Worm (Caenorhabditis elegans) whole organism, young adult: ENCODE results near the gene inx-5.

ENCODE experiments used
- attf-6 ChIP-seq: fragments of 200-800 bp; sonication (Bioruptor generic); IDR thresholded peaks from 2 replicates; pipeline ENCODE4 v1.3.6; 2022; ENCODE audit warnings: missing genetic modification reagents, missing genetic modification characterization, missing compliant biosample characterization
- mel-28 ChIP-seq: sonication (generic microtip); optimal IDR thresholded peaks from 2 replicates; lab custom pipeline; 2016; ENCODE audit warnings: borderline replicate concordance, mild to moderate bottlenecking, missing genetic modification characterization, missing compliant biosample characterization
- snpc-1.1 ChIP-seq: sonication (generic microtip); optimal IDR thresholded peaks from 2 replicates; lab custom pipeline; 2017; ENCODE audit warnings: missing genetic modification characterization, mild to moderate bottlenecking, missing compliant biosample characterization, antibody characterized with exemption, moderate library complexity, missing genotype, missing genetic modification reagents; ENCODE audit not compliant: insufficient read depth
- unc-130 ChIP-seq: sonication (generic microtip); optimal IDR thresholded peaks from 2 replicates; lab custom pipeline; 2016; ENCODE audit warnings: missing genetic modification reagents, missing genetic modification characterization, missing compliant biosample characterization

DNA sequence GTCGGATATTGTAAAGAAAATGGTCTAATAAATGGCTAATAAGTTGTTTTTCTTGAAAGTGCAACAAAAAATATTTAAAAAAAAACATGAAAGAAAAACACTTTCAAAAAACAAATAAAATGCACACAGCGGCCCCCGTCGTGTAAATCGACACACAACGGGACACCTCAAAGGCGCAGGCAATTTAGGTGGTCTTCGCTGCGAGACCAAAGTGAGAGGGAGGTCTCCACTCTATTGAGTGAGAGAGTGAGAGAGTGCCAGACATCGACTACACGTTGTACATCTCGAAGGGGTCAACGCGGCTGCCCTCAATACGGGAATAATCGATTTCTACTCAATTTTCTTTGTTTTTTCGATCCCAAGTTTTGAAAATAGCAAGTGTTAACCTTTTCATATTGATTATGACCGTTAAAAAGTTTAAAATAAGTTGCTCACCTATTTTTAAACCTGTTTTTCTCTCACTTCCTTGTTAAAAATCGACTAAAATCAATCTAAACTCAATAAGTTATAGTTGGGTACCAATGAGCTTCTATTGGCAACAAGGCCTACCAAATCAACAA lies 15.4 kb downstream of the inx-5 start, which contains the start of gene sec-16A.2:
- TF ChIP-seq mel-28 (tag; lab: Kevin White, UChicago) (no peak), unc-130 (no peak), snpc-1.1 (tag; lab: Kevin White, UChicago) (no peak), attf-6 (no peak)
